Worm (Caenorhabditis elegans) whole organism, midembryonic: ENCODE data around the gene F33G12.6.

ENCODE experiments used
- med-1 ChIP-seq: sonication (generic microtip); optimal IDR thresholded peaks from 2 replicates; lab custom pipeline; 2017; ENCODE audit warnings: missing genetic modification characterization, mild to moderate bottlenecking, missing compliant biosample characterization, antibody characterized with exemption, missing genetic modification reagents; ENCODE audit not compliant: insufficient read depth
- ref-1 ChIP-seq: fragments of 200-800 bp; sonication (Bioruptor generic); conservative IDR thresholded peaks from 2 replicates; pipeline ENCODE4 v1.3.6; 2022; ENCODE audit warnings: missing genetic modification reagents, missing genetic modification characterization, missing compliant biosample characterization

- TF ChIP-seq med-1 (GFP tag; lab: Kevin White, UChicago) (no peak), ref-1 (GFP tag; lab: Robert Waterston, UW) (no peak)
These were observed 29.1 kb upstream of the F33G12.6 start for ce11 chrII:5020513-5021081.
